In the genomic region with DNA sequence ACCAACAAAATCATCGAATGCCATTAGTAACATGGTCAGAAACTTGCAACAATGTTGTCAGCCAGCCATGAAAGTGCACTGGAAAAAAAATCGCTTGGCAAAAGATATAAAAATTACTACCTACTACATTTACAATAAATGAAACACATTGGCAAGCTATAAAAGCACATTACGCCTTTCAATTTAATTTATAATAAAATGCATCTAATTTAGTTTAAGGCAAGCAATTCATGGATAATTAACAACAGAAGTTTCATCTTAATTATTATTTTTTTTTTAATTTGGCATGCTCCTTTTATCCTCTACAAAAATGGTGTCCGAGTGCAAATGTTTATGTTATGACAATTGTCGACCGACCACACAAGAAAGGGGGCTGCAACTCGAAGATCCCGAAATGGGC, we compare ENCODE assay signal across 2 fruit fly cellular contexts.
TF ChIP-seq lines count a peak whose summit lies in the region.

No protein-coding gene starts in this region.

TF ChIP-seq in whole organism, prepupa, 60 proteins besides CTCF, POLR2A, EP300 and RAD21:
- no peak for TF ChIP-seq fd59A (GFP tag; optimal IDR thresholded peaks at IDR 0.05; lab: Kevin White, UChicago)
- no peak for TF ChIP-seq ss (GFP tag; optimal IDR thresholded peaks at IDR 0.05; lab: Kevin White, UChicago)
- TF ChIP-seq eg (GFP tag; IDR thresholded peaks at IDR 0.05; lab: Robert Waterston, UW), result peak; percentile 43; the same call in 1 of the 3 replicates
- no peak for TF ChIP-seq CG6276 (GFP tag; optimal IDR thresholded peaks at IDR 0.05; lab: Kevin White, UChicago)
- TF ChIP-seq CG11294 (GFP tag; IDR thresholded peaks at IDR 0.05; lab: Robert Waterston, UW), result no peak
- TF ChIP-seq CG4318 (GFP tag; optimal IDR thresholded peaks at IDR 0.05; lab: Kevin White, UChicago), result peak; percentile 23
- TF ChIP-seq svp (GFP tag; lab: Kevin White, UChicago), result peak; percentile 57
- no peak for TF ChIP-seq vri (GFP tag; optimal IDR thresholded peaks at IDR 0.05; lab: Kevin White, UChicago)
- no peak for TF ChIP-seq Smox (GFP tag; optimal IDR thresholded peaks at IDR 0.05; lab: Kevin White, UChicago)
- TF ChIP-seq fkh (GFP tag; optimal IDR thresholded peaks at IDR 0.05; lab: Kevin White, UChicago), result no peak
- TF ChIP-seq CG16779 (tag; optimal IDR thresholded peaks at IDR 0.05; lab: Kevin White, UChicago), result no peak
- peak; percentile 71 for TF ChIP-seq CG8119 (GFP tag; IDR thresholded peaks at IDR 0.05; lab: Robert Waterston, UW)
- peak; percentile 26 for TF ChIP-seq dsx (GFP tag; optimal IDR thresholded peaks at IDR 0.05; lab: Kevin White, UChicago; ENCODE audit: poor library complexity, severe bottlenecking)
- no peak for TF ChIP-seq fd85E (GFP tag; optimal IDR thresholded peaks at IDR 0.05; lab: Kevin White, UChicago)
- TF ChIP-seq CG11762 (GFP tag; optimal IDR thresholded peaks at IDR 0.05; lab: Kevin White, UChicago; ENCODE audit: insufficient read depth), result no peak
- TF ChIP-seq Ets21C (GFP tag; optimal IDR thresholded peaks at IDR 0.05; lab: Kevin White, UChicago), result no peak
- TF ChIP-seq Gug (GFP tag; IDR thresholded peaks at IDR 0.05; lab: Robert Waterston, UW), result no peak
- TF ChIP-seq Hr4 (GFP tag; optimal IDR thresholded peaks at IDR 0.05; lab: Kevin White, UChicago), result peak; percentile 38
- TF ChIP-seq CG7368 (GFP tag; optimal IDR thresholded peaks at IDR 0.05; lab: Kevin White, UChicago), result no peak
- no peak for TF ChIP-seq salr (GFP tag; optimal IDR thresholded peaks at IDR 0.05; lab: Kevin White, UChicago)
- TF ChIP-seq CG9139 (GFP tag; optimal IDR thresholded peaks at IDR 0.05; lab: Kevin White, UChicago), result no peak
- peak; percentile 70 for TF ChIP-seq Eip78C (GFP tag; lab: Kevin White, UChicago)
- no peak for TF ChIP-seq Blimp-1 (GFP tag; optimal IDR thresholded peaks at IDR 0.05; lab: Kevin White, UChicago)
- TF ChIP-seq CG32006 (GFP tag; optimal IDR thresholded peaks at IDR 0.05; lab: Kevin White, UChicago), result peak; percentile 45
- TF ChIP-seq CG6163 (GFP tag; IDR thresholded peaks at IDR 0.05; lab: Robert Waterston, UW), result 0 out of 3 replicates have a peak, but pooled peaks have one; percentile 23
- peak; percentile 56 for TF ChIP-seq CG15336 (GFP tag; IDR thresholded peaks at IDR 0.05; lab: Robert Waterston, UW)

TF ChIP-seq in whole organism, pupa, 21 proteins besides CTCF, POLR2A, EP300 and RAD21:
- TF ChIP-seq Ets98B (GFP tag; IDR thresholded peaks at IDR 0.05; lab: Robert Waterston, UW) (peak; percentile 30), CG4496 (GFP tag; IDR thresholded peaks at IDR 0.05; lab: Robert Waterston, UW) (0 out of 3 replicates have a peak, but pooled peaks have one; percentile 12), CG8301 (tag; optimal IDR thresholded peaks at IDR 0.05; lab: Kevin White, UChicago) (no peak)
